Fruit fly (Drosophila melanogaster): ENCODE measurements around the gene daw.

The daw gene

dm6 chr2L:2767627-2768026 lies 37.4 kb upstream of the daw start, which contains the start of the genes Taf10b and Taf10 (continued):
- TF ChIP-seq Mes4 (GFP tag; optimal IDR thresholded peaks at IDR 0.05) (no peak), H2.0 (GFP tag; IDR thresholded peaks at IDR 0.05) (no peak), E2f1 (GFP tag; IDR thresholded peaks at IDR 0.05) (no peak), CG10274 (GFP tag; optimal IDR thresholded peaks at IDR 0.05) (no peak), ash1 (GFP tag; optimal IDR thresholded peaks at IDR 0.05) (no peak), jumu (GFP tag; optimal IDR thresholded peaks at IDR 0.05) (no peak), CG13424 (tag; optimal IDR thresholded peaks at IDR 0.05) (no peak), Sry-δ (GFP tag; optimal IDR thresholded peaks at IDR 0.05) (peak; percentile 93), Hr51 (GFP tag; optimal IDR thresholded peaks at IDR 0.05) (peak in 1 of 2 experiments; percentile 0), CG14860 (GFP tag; IDR thresholded peaks at IDR 0.05; ENCODE audit: partially characterized antibody) (peak; percentile 73), HLH3B (GFP tag; IDR thresholded peaks at IDR 0.05) (0 out of 2 replicates have a peak, but pooled peaks have one; percentile 24), sd (tag; optimal IDR thresholded peaks at IDR 0.05) (peak; percentile 48), Bteb2 (GFP tag; optimal IDR thresholded peaks at IDR 0.05) (no peak), Taf1 (GFP tag; IDR thresholded peaks at IDR 0.05) (no peak), YL-1 (GFP tag; optimal IDR thresholded peaks at IDR 0.05) (peak; percentile 73), kay (GFP tag; optimal IDR thresholded peaks at IDR 0.05) (no peak), CG3838 (GFP tag; optimal IDR thresholded peaks at IDR 0.05) (no peak), mirr (GFP tag; optimal IDR thresholded peaks at IDR 0.05) (peak; percentile 47), chif (GFP tag; optimal IDR thresholded peaks at IDR 0.05) (no peak), CG18764 (GFP tag; optimal IDR thresholded peaks at IDR 0.05) (no peak), CG16863 (GFP tag; optimal IDR thresholded peaks at IDR 0.05) (no peak), HLHmδ (GFP tag; optimal IDR thresholded peaks at IDR 0.05) (no peak), pb (GFP tag; optimal IDR thresholded peaks at IDR 0.05) (no peak), CG8388 (GFP tag; optimal IDR thresholded peaks at IDR 0.05) (peak; percentile 56), br (optimal IDR thresholded peaks at IDR 0.05) (no peak), crol (GFP tag; IDR thresholded peaks at IDR 0.05) (no peak), CG3995 (GFP tag; optimal IDR thresholded peaks at IDR 0.05) (no peak), CG17568 (GFP tag; optimal IDR thresholded peaks at IDR 0.05) (no peak), CG9817 (tag; optimal IDR thresholded peaks at IDR 0.05) (no peak), CG5953 (GFP tag; IDR thresholded peaks at IDR 0.05) (no peak), CG8944 (GFP tag; optimal IDR thresholded peaks at IDR 0.05) (no peak), lola (GFP tag; optimal IDR thresholded peaks at IDR 0.05) (no peak), CG7271 (tag; optimal IDR thresholded peaks at IDR 0.05) (no peak), trem (tag; optimal IDR thresholded peaks at IDR 0.05) (peak; percentile 69), Ptx1 (GFP tag; IDR thresholded peaks at IDR 0.05) (no peak), CG7556 (GFP tag; optimal IDR thresholded peaks at IDR 0.05) (no peak), slou (GFP tag; optimal IDR thresholded peaks at IDR 0.05) (no peak), Abd-B (GFP tag; optimal IDR thresholded peaks at IDR 0.05) (no peak), dysf (GFP tag; IDR thresholded peaks at IDR 0.05) (no peak), CG17912 (GFP tag; optimal IDR thresholded peaks at IDR 0.05) (no peak), MESR4 (GFP tag; optimal IDR thresholded peaks at IDR 0.05) (peak; percentile 89), CG11398 (GFP tag; optimal IDR thresholded peaks at IDR 0.05) (no peak), fru (optimal IDR thresholded peaks at IDR 0.05) (no peak), CG30403 (GFP tag; optimal IDR thresholded peaks at IDR 0.05) (no peak), Chrac-16 (GFP tag; optimal IDR thresholded peaks at IDR 0.05) (no peak), CG17802 (tag; optimal IDR thresholded peaks at IDR 0.05) (no peak), bcd (GFP tag; optimal IDR thresholded peaks at IDR 0.05) (no peak), odd (GFP tag; optimal IDR thresholded peaks at IDR 0.05) (no peak), yki (optimal IDR thresholded peaks at IDR 0.05) (no peak), Xrp1 (GFP tag; IDR thresholded peaks at IDR 0.05) (no peak), Blimp-1 (GFP tag; optimal IDR thresholded peaks at IDR 0.05) (no peak), Mrtf (GFP tag; IDR thresholded peaks at IDR 0.05) (no peak), klu (GFP tag; IDR thresholded peaks at IDR 0.05) (no peak)

Data from whole organism, embryonic.